Worm (Caenorhabditis elegans) whole organism, L3 larva: ENCODE results near the gene T25B9.1.

Experiments
- ama-1 ChIP-seq: fragments of 150-350 bp; optimal IDR thresholded peaks from 2 replicates; lab custom pipeline; 2018
- ceh-82 ChIP-seq: fragments of 150-350 bp; optimal IDR thresholded peaks from 2 replicates; lab custom pipeline; 2014; ENCODE audit warnings: missing biosample characterization, missing genetic modification characterization
- elt-2 ChIP-seq: sonication (generic microtip); optimal IDR thresholded peaks from 2 replicates; lab custom pipeline; 2016; ENCODE audit warnings: missing genetic modification reagents, mild to moderate bottlenecking, missing genetic modification characterization, missing compliant biosample characterization
- fos-1 ChIP-seq: fragments of 150-350 bp; optimal IDR thresholded peaks from 2 replicates; lab custom pipeline; 2014; ENCODE audit warnings: missing biosample characterization, missing genetic modification characterization
- nhr-12 ChIP-seq: fragments of 150-350 bp; optimal IDR thresholded peaks from 2 replicates; lab custom pipeline; 2014; ENCODE audit warnings: missing biosample characterization, missing genetic modification characterization
- nhr-28 ChIP-seq: fragments of 150-350 bp; optimal IDR thresholded peaks from 2 replicates; lab custom pipeline; 2014; ENCODE audit warnings: missing biosample characterization, missing genetic modification characterization
- nhr-77 ChIP-seq: fragments of 150-350 bp; optimal IDR thresholded peaks from 2 replicates; lab custom pipeline; 2014; ENCODE audit warnings: missing biosample characterization, missing genetic modification characterization
- pqm-1 ChIP-seq: fragments of 150-350 bp; optimal IDR thresholded peaks from 2 replicates; lab custom pipeline; 2017; ENCODE audit warnings: missing biosample characterization, missing genetic modification characterization, inconsistent platforms
- snpc-4 ChIP-seq: fragments of 150-350 bp; optimal IDR thresholded peaks from 2 replicates; lab custom pipeline; 2014; ENCODE audit warnings: missing biosample characterization, missing genetic modification characterization
- unc-39 ChIP-seq: sonication (generic microtip); optimal IDR thresholded peaks from 4 replicates; lab custom pipeline; 2017; ENCODE audit warnings: missing biosample characterization, missing genetic modification characterization
- ztf-11 ChIP-seq: fragments of 150-350 bp; optimal IDR thresholded peaks from 2 replicates; lab custom pipeline; 2014; ENCODE audit warnings: missing biosample characterization, missing genetic modification characterization

ce11 chrIV:10781346-10781745 lies 31.4 kb upstream of the T25B9.1 start:
- no peak for TF ChIP-seq nhr-12 (tag; lab: Kevin White, UChicago)
- no peak for TF ChIP-seq fos-1 (tag; lab: Kevin White, UChicago)
- no peak for TF ChIP-seq pqm-1
- TF ChIP-seq elt-2 (tag; lab: Kevin White, UChicago), result no peak
- no peak for TF ChIP-seq unc-39 (tag; lab: Kevin White, UChicago)
- TF ChIP-seq ama-1 (lab: Kevin White, UChicago), result no peak
- TF ChIP-seq nhr-77 (tag; lab: Kevin White, UChicago), result no peak
- TF ChIP-seq snpc-4 (tag; lab: Kevin White, UChicago), result no peak
- no peak for TF ChIP-seq nhr-28 (tag; lab: Kevin White, UChicago)
- no peak for TF ChIP-seq ceh-82 (tag; lab: Kevin White, UChicago)
- no peak for TF ChIP-seq ztf-11 (tag; lab: Kevin White, UChicago)
